Worm (Caenorhabditis elegans): ENCODE results near the gene pudl-1.

pudl-1 gene

DNA sequence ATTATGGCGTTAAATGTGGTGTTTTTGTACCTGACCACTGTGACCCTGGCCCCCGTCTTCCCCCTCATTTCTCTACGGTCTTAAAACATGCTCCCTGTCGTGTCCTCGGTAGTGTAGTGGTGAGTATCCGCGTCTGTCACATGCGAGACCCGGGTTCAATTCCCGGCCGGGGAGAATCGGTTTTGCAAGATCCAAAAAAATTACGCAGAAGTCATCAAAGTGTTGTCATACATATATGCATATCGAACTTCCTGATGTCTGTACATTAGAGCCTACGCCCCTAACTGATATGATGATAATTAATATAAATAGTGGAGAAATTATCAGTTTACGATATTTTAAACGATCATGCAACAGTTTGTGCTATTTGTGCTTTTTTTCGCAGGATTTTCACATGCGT, 27.2 kb upstream of the pudl-1 start, which contains the start of gene Y54G2A.45 (continued):
- peak; percentile 0 for TF ChIP-seq xbp-1 (tag; optimal IDR thresholded peaks at IDR 0.05)
- no peak for TF ChIP-seq fkh-4 (tag; optimal IDR thresholded peaks at IDR 0.05; ENCODE audit: borderline replicate concordance)
- no peak for TF ChIP-seq mab-9 (GFP tag; IDR thresholded peaks at IDR 0.05)
- peak in 1 of 2 experiments; percentile 55 for TF ChIP-seq lin-35 (GFP tag; optimal IDR thresholded peaks at IDR 0.05)
- peak in 1 of 2 experiments; percentile 32 for TF ChIP-seq efl-1 (optimal IDR thresholded peaks at IDR 0.05)
- TF ChIP-seq efl-1 (GFP tag; optimal IDR thresholded peaks at IDR 0.05 in 1 of 2) = no peak
- no peak for TF ChIP-seq tlp-1 (tag; optimal IDR thresholded peaks at IDR 0.05)
- TF ChIP-seq nhr-76 (tag; optimal IDR thresholded peaks at IDR 0.05) = no peak
- TF ChIP-seq nhr-77 (tag; optimal IDR thresholded peaks at IDR 0.05) = peak; percentile 5
- no peak for TF ChIP-seq fos-1 (tag; optimal IDR thresholded peaks at IDR 0.05)
- no peak for TF ChIP-seq unc-30 (tag; optimal IDR thresholded peaks at IDR 0.05)
- peak; percentile 18 for TF ChIP-seq dsc-1 (tag; optimal IDR thresholded peaks at IDR 0.05)
- no peak for TF ChIP-seq ets-5 (GFP tag; IDR thresholded peaks at IDR 0.05)
- no peak for TF ChIP-seq F16B12.6 (tag; optimal IDR thresholded peaks at IDR 0.05)
- peak; percentile 26 for TF ChIP-seq nhr-19 (GFP tag; conservative IDR thresholded peaks at IDR 0.05)
- TF ChIP-seq snpc-4 (tag; optimal IDR thresholded peaks at IDR 0.05) = no peak
- TF ChIP-seq mef-2 (tag; optimal IDR thresholded peaks at IDR 0.05) = no peak
- TF ChIP-seq elt-3 (tag; optimal IDR thresholded peaks at IDR 0.05) = no peak
- TF ChIP-seq C34B4.2 (tag; optimal IDR thresholded peaks at IDR 0.05) = no peak
- no peak for TF ChIP-seq lin-13 (GFP tag; optimal IDR thresholded peaks at IDR 0.05)
- TF ChIP-seq mdl-1 (tag; optimal IDR thresholded peaks at IDR 0.05) = peak in 1 of 2 experiments; percentile 28
- TF ChIP-seq jun-1 (tag; optimal IDR thresholded peaks at IDR 0.05) = no peak
- no peak for TF ChIP-seq pag-3 (tag; optimal IDR thresholded peaks at IDR 0.05; ENCODE audit: borderline replicate concordance, insufficient read depth)
- no peak for TF ChIP-seq nhr-11 (tag; optimal IDR thresholded peaks at IDR 0.05)
- no peak for TF ChIP-seq ceh-8 (GFP tag; optimal IDR thresholded peaks at IDR 0.05)
- TF ChIP-seq C16A3.4 (tag; optimal IDR thresholded peaks at IDR 0.05) = peak; percentile 14
- TF ChIP-seq ceh-90 (tag; optimal IDR thresholded peaks at IDR 0.05) = no peak
- no peak for TF ChIP-seq fkh-8 (tag; optimal IDR thresholded peaks at IDR 0.05)
- TF ChIP-seq aha-1 (tag; optimal IDR thresholded peaks at IDR 0.05) = no peak
- TF ChIP-seq alr-1 (tag; optimal IDR thresholded peaks at IDR 0.05; ENCODE audit: borderline replicate concordance) = no peak
- peak; percentile 36 for TF ChIP-seq snu-23 (GFP tag; optimal IDR thresholded peaks at IDR 0.05)

DNA sequence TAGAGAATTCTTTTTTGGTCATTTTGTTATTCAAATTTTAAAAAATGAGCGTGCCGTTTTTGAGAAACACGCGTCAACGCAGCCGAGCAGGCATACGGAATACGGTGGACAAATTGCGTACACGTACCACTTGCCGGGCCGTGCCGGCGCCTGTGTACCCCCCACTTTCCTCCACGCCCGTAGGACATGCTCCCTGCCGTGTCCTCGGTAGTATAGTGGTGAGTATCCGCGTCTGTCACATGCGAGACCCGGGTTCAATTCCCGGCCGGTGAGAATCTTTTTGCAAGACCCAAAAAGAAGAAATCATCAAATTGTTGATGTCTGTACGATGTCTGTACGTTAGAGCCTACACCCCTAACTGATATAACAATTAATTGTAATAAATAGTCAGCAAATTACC, 24.6 kb upstream of the pudl-1 start:
- TF ChIP-seq ets-5 (GFP tag; IDR thresholded peaks at IDR 0.05) (no peak), unc-86 (tag; optimal IDR thresholded peaks at IDR 0.05) (no peak), sptf-1 (tag; optimal IDR thresholded peaks at IDR 0.05) (no peak), ceh-8 (GFP tag; optimal IDR thresholded peaks at IDR 0.05) (no peak), nhr-11 (tag; optimal IDR thresholded peaks at IDR 0.05) (no peak), nhr-77 (tag; optimal IDR thresholded peaks at IDR 0.05) (no peak), aha-1 (tag; optimal IDR thresholded peaks at IDR 0.05) (no peak), fos-1 (tag; optimal IDR thresholded peaks at IDR 0.05) (no peak), aly-2 (tag; optimal IDR thresholded peaks at IDR 0.05) (no peak), fkh-8 (tag; optimal IDR thresholded peaks at IDR 0.05) (no peak), fkh-4 (tag; optimal IDR thresholded peaks at IDR 0.05; ENCODE audit: borderline replicate concordance) (no peak), grh-1 (GFP tag; IDR thresholded peaks at IDR 0.05) (no peak), zag-1 (tag; optimal IDR thresholded peaks at IDR 0.05) (no peak), ama-1 (optimal IDR thresholded peaks at IDR 0.05) (no peak), nhr-19 (GFP tag; conservative IDR thresholded peaks at IDR 0.05) (no peak), ztf-11 (tag; optimal IDR thresholded peaks at IDR 0.05) (no peak), lsy-2 (tag; optimal IDR thresholded peaks at IDR 0.05) (no peak), sox-4 (tag; optimal IDR thresholded peaks at IDR 0.05) (no peak), unc-30 (tag; optimal IDR thresholded peaks at IDR 0.05) (no peak), elt-2 (tag; optimal IDR thresholded peaks at IDR 0.05) (no peak)

DNA sequence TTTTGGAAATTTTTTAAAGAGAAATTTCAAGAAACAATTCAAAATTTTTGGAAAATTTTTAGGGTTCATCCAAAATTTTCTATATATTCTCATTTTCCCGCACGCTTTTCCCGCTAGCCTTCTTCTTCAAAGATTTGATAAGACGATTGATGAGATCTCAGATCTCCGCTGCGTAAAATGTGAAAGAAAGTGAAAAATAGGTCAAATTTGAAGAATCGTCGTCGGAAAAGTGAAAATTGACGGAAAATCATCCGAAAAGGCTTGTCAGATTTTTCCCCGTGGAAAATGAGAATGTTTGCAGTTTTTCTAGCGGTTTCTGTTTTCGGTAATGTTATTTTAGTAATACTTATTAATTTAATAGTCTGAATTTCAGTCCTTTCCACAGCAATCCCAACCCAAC, 23.5 kb upstream of the pudl-1 start, which contains the start of gene Y54G2A.76:
Gene Y54G2A.76 (plus strand): TSS at position 203 of the 400 bp plus-strand sequence.
- TF ChIP-seq swsn-7 (tag; optimal IDR thresholded peaks at IDR 0.05) (no peak), pax-3 (tag; optimal IDR thresholded peaks at IDR 0.05) (no peak), blmp-1 (tag; optimal IDR thresholded peaks at IDR 0.05) (peak; percentile 99), lin-35 (GFP tag; optimal IDR thresholded peaks at IDR 0.05) (no peak), nhr-20 (tag; optimal IDR thresholded peaks at IDR 0.05) (no peak), jun-1 (tag; optimal IDR thresholded peaks at IDR 0.05) (no peak), lin-13 (GFP tag; optimal IDR thresholded peaks at IDR 0.05) (no peak), ets-5 (GFP tag; IDR thresholded peaks at IDR 0.05) (no peak), mab-9 (GFP tag; IDR thresholded peaks at IDR 0.05) (no peak)

Data from whole organism, L1 larva.